Fruit fly (Drosophila melanogaster) Kc167 (cell line): ENCODE measurements around the gene CG34268.

Experiments
- insv ChIP-seq: fragments of >200 bp; optimal IDR thresholded peaks from 3 replicates; lab custom pipeline; 2018; ENCODE audit warnings: missing external identifiers
- ttk ChIP-seq: sonication (Bioruptor generic); optimal IDR thresholded peaks from 2 replicates; lab custom pipeline; 2017; ENCODE audit warnings: missing external identifiers

- TF ChIP-seq ttk: no peak
- no peak for TF ChIP-seq insv
Observed at dm6 chr3L:546819-547441, 46.2 kb downstream of the CG34268 start.
